Fruit fly (Drosophila melanogaster) whole organism, embryonic: ENCODE results near the gene Pc.

Experiments
- Abd-B ChIP-seq: fragments of 200-800 bp; sonication (Bioruptor generic); optimal IDR thresholded peaks from 2 replicates; lab custom pipeline; 2018; ENCODE audit warnings: missing biosample characterization, mild to moderate bottlenecking, missing genetic modification characterization, moderate library complexity
- Atf3 ChIP-seq: fragments of 200-800 bp; sonication (Bioruptor generic); optimal IDR thresholded peaks from 3 replicates; lab custom pipeline; 2016; ENCODE audit warnings: missing biosample characterization, missing genetic modification characterization
- BtbVII ChIP-seq: fragments of 200-800 bp; sonication (Bioruptor generic); optimal IDR thresholded peaks from 3 replicates; lab custom pipeline; 2017; ENCODE audit warnings: missing biosample characterization, mild to moderate bottlenecking, missing genetic modification characterization
- CG10147 ChIP-seq: fragments of 200-800 bp; sonication (Bioruptor generic); optimal IDR thresholded peaks from 2 replicates; lab custom pipeline; 2019; ENCODE audit warnings: missing biosample characterization, mild to moderate bottlenecking, missing genetic modification characterization, moderate library complexity
- CG10267 ChIP-seq: fragments of 200-800 bp; sonication (Bioruptor generic); optimal IDR thresholded peaks from 2 replicates; lab custom pipeline; 2018; ENCODE audit warnings: missing biosample characterization, mild to moderate bottlenecking, missing genetic modification characterization, moderate library complexity
- CG11723 ChIP-seq: fragments of 200-800 bp; sonication (Bioruptor generic); optimal IDR thresholded peaks from 2 replicates; lab custom pipeline; 2017; ENCODE audit warnings: missing biosample characterization, mild to moderate bottlenecking, missing genetic modification characterization
- CG12659 ChIP-seq: fragments of 200-800 bp; sonication (Bioruptor generic); optimal IDR thresholded peaks from 3 replicates; lab custom pipeline; 2017; ENCODE audit warnings: mild to moderate bottlenecking, missing biosample characterization, missing genetic modification reagents, missing genetic modification characterization
- CG13287 ChIP-seq: fragments of 200-800 bp; sonication (Bioruptor generic); IDR thresholded peaks from 2 replicates; pipeline ENCODE4 v1.3.6; 2022; ENCODE audit warnings: missing biosample characterization, missing genetic modification characterization; ENCODE audit not compliant: partially characterized antibody
- CG13775 ChIP-seq: fragments of 200-800 bp; sonication (Bioruptor generic); optimal IDR thresholded peaks from 3 replicates; lab custom pipeline; 2017; ENCODE audit warnings: missing biosample characterization, mild to moderate bottlenecking, missing genetic modification characterization
- CG13894 ChIP-seq: fragments of 200-800 bp; sonication (Bioruptor generic); optimal IDR thresholded peaks from 3 replicates; lab custom pipeline; 2018; ENCODE audit warnings: missing biosample characterization, mild to moderate bottlenecking, missing genetic modification characterization, moderate library complexity
- CG14014 ChIP-seq: fragments of 200-800 bp; sonication (Bioruptor generic); IDR thresholded peaks from 2 replicates; pipeline ENCODE4 v1.3.6; 2022; ENCODE audit warnings: missing biosample characterization, missing genetic modification characterization
- CG17385 ChIP-seq: fragments of 200-800 bp; sonication (Bioruptor generic); optimal IDR thresholded peaks from 3 replicates; lab custom pipeline; 2018; ENCODE audit warnings: missing biosample characterization, mild to moderate bottlenecking, missing genetic modification characterization
- CG18619 ChIP-seq: fragments of 200-800 bp; sonication (Bioruptor generic); optimal IDR thresholded peaks from 3 replicates; lab custom pipeline; 2017; ENCODE audit warnings: missing biosample characterization, mild to moderate bottlenecking, missing genetic modification characterization
- CG2678 ChIP-seq: fragments of 200-800 bp; sonication (Bioruptor generic); optimal IDR thresholded peaks from 3 replicates; lab custom pipeline; 2019; ENCODE audit warnings: missing biosample characterization, mild to moderate bottlenecking, missing genetic modification characterization, moderate library complexity
- CG3407 ChIP-seq: fragments of 200-800 bp; sonication (Bioruptor generic); optimal IDR thresholded peaks from 2 replicates; lab custom pipeline; 2018; ENCODE audit warnings: missing biosample characterization, mild to moderate bottlenecking, missing genetic modification characterization
- CG6813 ChIP-seq: fragments of 200-800 bp; sonication (Bioruptor generic); optimal IDR thresholded peaks from 2 replicates; lab custom pipeline; 2017; ENCODE audit warnings: missing biosample characterization, missing genetic modification characterization, mild to moderate bottlenecking, moderate library complexity, missing genetic modification reagents
- Deaf1 ChIP-seq: fragments of 200-800 bp; optimal IDR thresholded peaks from 3 replicates; lab custom pipeline; 2019; ENCODE audit warnings: missing biosample characterization, mild to moderate bottlenecking, missing genetic modification characterization, moderate library complexity
- Doc3 ChIP-seq: fragments of 200-800 bp; sonication (Bioruptor generic); IDR thresholded peaks from 3 replicates; pipeline ENCODE4 v1.3.6; 2022; ENCODE audit warnings: missing biosample characterization, missing genetic modification characterization; ENCODE audit not compliant: partially characterized antibody
- HHEX ChIP-seq: fragments of 200-800 bp; sonication (Bioruptor generic); optimal IDR thresholded peaks from 3 replicates; lab custom pipeline; 2017; ENCODE audit warnings: missing biosample characterization, mild to moderate bottlenecking, missing genetic modification characterization, missing genetic modification reagents
- Hr51 ChIP-seq, 2 experiments: fragments of 200-800 bp; sonication (Bioruptor generic); optimal IDR thresholded peaks; 2 replicates in 1 of 2; 3 replicates in 1 of 2; lab custom pipeline; 2016 to 2018; ENCODE audit warnings: missing biosample characterization in 2 of 2, missing genetic modification characterization in 2 of 2, mild to moderate bottlenecking in 1 of 2, moderate library complexity in 1 of 2
- Hr78 ChIP-seq, 2 experiments: fragments of 200-800 bp in 1 of 2; fragments of >200 bp in 1 of 2; sonication (Bioruptor generic) in 1 of 2; optimal IDR thresholded peaks; 2 replicates each; lab custom pipeline; 2017 to 2019; ENCODE audit warnings: missing biosample characterization in 2 of 2, missing genetic modification characterization in 2 of 2, mild to moderate bottlenecking in 1 of 2, moderate library complexity in 1 of 2
- Lim3 ChIP-seq: fragments of 200-800 bp; sonication (Bioruptor generic); IDR thresholded peaks from 2 replicates; pipeline ENCODE4 v1.3.6; 2022; ENCODE audit warnings: missing biosample characterization, missing genetic modification characterization
- Max ChIP-seq: fragments of 200-800 bp; sonication (Bioruptor generic); optimal IDR thresholded peaks from 2 replicates; lab custom pipeline; 2016; ENCODE audit warnings: missing biosample characterization, mild to moderate bottlenecking, missing genetic modification characterization
- Med ChIP-seq: fragments of 200-800 bp; sonication (Bioruptor generic); peaks from one replicate; lab custom pipeline; 2016; ENCODE audit warnings: missing biosample characterization, missing genetic modification characterization, mild to moderate bottlenecking, inconsistent platforms, moderate library complexity
- NfI ChIP-seq: fragments of 200-800 bp; sonication (Bioruptor generic); optimal IDR thresholded peaks from 3 replicates; lab custom pipeline; 2018; ENCODE audit warnings: missing biosample characterization, mild to moderate bottlenecking, missing genetic modification characterization, moderate library complexity
- Oli ChIP-seq: fragments of 200-800 bp; sonication (Bioruptor generic); optimal IDR thresholded peaks from 2 replicates; lab custom pipeline; 2018; ENCODE audit warnings: missing biosample characterization, mild to moderate bottlenecking, missing genetic modification characterization, moderate library complexity
- Vsx1 ChIP-seq: fragments of 200-800 bp; sonication (Bioruptor generic); optimal IDR thresholded peaks from 2 replicates; lab custom pipeline; 2017; ENCODE audit warnings: missing biosample characterization, mild to moderate bottlenecking, missing genetic modification characterization, missing genetic modification reagents
- ab ChIP-seq: fragments of 200-800 bp; sonication (Bioruptor generic); optimal IDR thresholded peaks from 2 replicates; lab custom pipeline; 2016; ENCODE audit warnings: missing biosample characterization, missing genetic modification characterization
- bigmax ChIP-seq: fragments of 200-800 bp; sonication (Bioruptor generic); optimal IDR thresholded peaks from 2 replicates; lab custom pipeline; 2018; ENCODE audit warnings: missing biosample characterization, mild to moderate bottlenecking, missing genetic modification characterization
- cato ChIP-seq: fragments of 200-800 bp; sonication (Bioruptor generic); optimal IDR thresholded peaks from 2 replicates; lab custom pipeline; 2016; ENCODE audit warnings: missing biosample characterization, missing genetic modification characterization, borderline replicate concordance
- crol ChIP-seq: fragments of 200-800 bp; sonication (Bioruptor generic); IDR thresholded peaks from 2 replicates; pipeline ENCODE4 v1.3.6; 2022; ENCODE audit warnings: missing biosample characterization, missing genetic modification characterization
- cwo ChIP-seq: fragments of 200-800 bp; sonication (Bioruptor generic); optimal IDR thresholded peaks from 3 replicates; lab custom pipeline; 2017; ENCODE audit warnings: missing biosample characterization, missing genetic modification characterization, mild to moderate bottlenecking, moderate library complexity, missing genetic modification reagents
- dysf ChIP-seq: fragments of 200-800 bp; sonication (Bioruptor generic); IDR thresholded peaks from 3 replicates; pipeline ENCODE4 v1.3.6; 2022; ENCODE audit warnings: missing biosample characterization, missing genetic modification characterization
- ewg ChIP-seq: fragments of 200-800 bp; sonication (Bioruptor generic); optimal IDR thresholded peaks from 3 replicates; lab custom pipeline; 2017; ENCODE audit warnings: mild to moderate bottlenecking, missing biosample characterization, missing genetic modification reagents, missing genetic modification characterization
- eyg ChIP-seq: fragments of 200-800 bp; sonication (Bioruptor generic); optimal IDR thresholded peaks from 3 replicates; lab custom pipeline; 2016; ENCODE audit warnings: missing biosample characterization, missing genetic modification characterization
- hbn ChIP-seq: fragments of 200-800 bp; sonication (Bioruptor generic); IDR thresholded peaks from 2 replicates; pipeline ENCODE4 v1.3.6; 2022; ENCODE audit warnings: missing biosample characterization, missing genetic modification characterization; ENCODE audit not compliant: partially characterized antibody
- lilli ChIP-seq: fragments of 200-800 bp; sonication (Bioruptor generic); optimal IDR thresholded peaks from 3 replicates; lab custom pipeline; 2016; ENCODE audit warnings: missing biosample characterization, missing genetic modification characterization
- mld ChIP-seq: fragments of 200-800 bp; sonication (Bioruptor generic); IDR thresholded peaks from 3 replicates; pipeline ENCODE4 v1.3.6; 2022; ENCODE audit warnings: missing biosample characterization, missing genetic modification characterization; ENCODE audit not compliant: partially characterized antibody
- nau ChIP-seq: fragments of 200-800 bp; sonication (Bioruptor generic); optimal IDR thresholded peaks from 3 replicates; lab custom pipeline; 2017; ENCODE audit warnings: missing biosample characterization, mild to moderate bottlenecking, missing genetic modification characterization, missing genetic modification reagents
- otp ChIP-seq: fragments of 200-800 bp; sonication (Bioruptor generic); IDR thresholded peaks from 3 replicates; pipeline ENCODE4, ENCODE4 v1.3.6; 2022; ENCODE audit warnings: missing biosample characterization, missing genetic modification characterization
- pfk ChIP-seq: fragments of 200-800 bp; sonication (Bioruptor generic); optimal IDR thresholded peaks from 2 replicates; lab custom pipeline; 2018; ENCODE audit warnings: missing biosample characterization, mild to moderate bottlenecking, missing genetic modification characterization, moderate library complexity
- row ChIP-seq: fragments of 200-800 bp; sonication (Bioruptor generic); IDR thresholded peaks from 3 replicates; pipeline ENCODE4 v1.3.6; 2022; ENCODE audit warnings: missing biosample characterization, missing genetic modification characterization
- sens ChIP-seq: fragments of 200-800 bp; sonication (Bioruptor generic); peaks from one replicate; lab custom pipeline; 2016; ENCODE audit warnings: missing biosample characterization, missing genetic modification characterization
- tap ChIP-seq: fragments of 200-800 bp; optimal IDR thresholded peaks from 3 replicates; lab custom pipeline; 2019; ENCODE audit warnings: missing biosample characterization, mild to moderate bottlenecking, missing genetic modification characterization, moderate library complexity
- toy ChIP-seq: fragments of 200-800 bp; sonication (Bioruptor generic); IDR thresholded peaks from 2 replicates; pipeline ENCODE4 v1.3.6; 2022; ENCODE audit warnings: missing biosample characterization, missing genetic modification characterization
- unc-4 ChIP-seq: fragments of 200-800 bp; sonication (Bioruptor generic); IDR thresholded peaks from 2 replicates; pipeline ENCODE4 v1.3.6; 2022; ENCODE audit warnings: missing biosample characterization, missing genetic modification characterization; ENCODE audit not compliant: partially characterized antibody
- zen2 ChIP-seq: fragments of 200-800 bp; sonication (Bioruptor generic); IDR thresholded peaks from 3 replicates; pipeline ENCODE4 v1.3.6; 2022; ENCODE audit warnings: missing biosample characterization, missing genetic modification characterization; ENCODE audit not compliant: partially characterized antibody

Gene Pc

DNA sequence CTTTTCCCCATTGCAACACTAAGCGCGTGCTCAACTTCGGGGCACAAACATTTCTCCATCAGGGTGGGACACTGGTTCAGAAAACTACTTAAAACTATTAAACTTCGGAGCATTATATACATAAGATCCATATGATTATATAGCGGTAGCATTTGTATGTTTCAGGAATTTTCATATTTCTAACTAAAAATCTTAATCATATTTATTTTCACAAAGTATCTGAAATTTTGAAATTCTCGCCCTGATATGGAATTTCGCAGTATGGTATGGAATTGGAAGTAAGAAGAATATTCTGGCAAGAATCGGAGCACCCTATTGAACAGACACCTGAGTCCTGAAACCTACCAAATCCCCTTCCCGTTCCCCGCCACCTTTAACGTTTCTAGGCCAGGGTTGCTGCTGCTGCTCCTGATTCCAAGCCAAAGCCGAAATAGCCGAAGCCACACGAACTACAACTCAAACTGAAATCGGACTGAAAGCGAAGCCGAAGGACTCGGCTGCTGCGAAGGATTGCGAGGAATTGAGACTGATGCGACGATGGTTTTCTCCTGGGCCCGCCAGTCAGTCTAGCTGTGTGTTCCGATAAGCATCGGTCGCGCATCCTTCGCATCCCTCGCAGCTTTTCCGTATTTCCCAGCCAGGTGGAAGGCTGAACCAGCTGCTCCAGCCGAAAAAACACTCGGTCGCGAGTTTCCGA lies 4.1 kb upstream of the Pc start (continued):
- no peak for TF ChIP-seq ab (GFP tag; lab: Kevin White, UChicago)
- peak; percentile 37 for TF ChIP-seq Oli
- TF ChIP-seq bigmax (GFP tag; lab: Kevin White, UChicago), result no peak
- TF ChIP-seq Abd-B (GFP tag; lab: Kevin White, UChicago), result no peak
- no peak for TF ChIP-seq CG13287 (GFP tag; lab: Robert Waterston, UW)
- TF ChIP-seq CG3407 (GFP tag; lab: Kevin White, UChicago), result no peak
- TF ChIP-seq Deaf1 (tag; lab: Kevin White, UChicago), result peak; percentile 95
- peak; percentile 30 for TF ChIP-seq CG17385
- TF ChIP-seq eyg (GFP tag; lab: Kevin White, UChicago), result no peak
- TF ChIP-seq mld (GFP tag; lab: Robert Waterston, UW), result no peak
- peak; percentile 0 for TF ChIP-seq tap
- no peak for TF ChIP-seq Max
- TF ChIP-seq CG18619 (GFP tag; lab: Kevin White, UChicago), result peak; percentile 7
- TF ChIP-seq cato (GFP tag; lab: Kevin White, UChicago), result no peak
- peak; percentile 24 for TF ChIP-seq cwo (GFP tag; lab: Kevin White, UChicago)
- TF ChIP-seq CG12659 (GFP tag; lab: Kevin White, UChicago), result peak; percentile 28
- TF ChIP-seq NfI (GFP tag; lab: Kevin White, UChicago), result peak; percentile 57
- peak; percentile 59 for TF ChIP-seq CG13894
- peak; percentile 36 for TF ChIP-seq HHEX (GFP tag; lab: Kevin White, UChicago)
- TF ChIP-seq Atf3, result no peak
- TF ChIP-seq unc-4 (GFP tag; lab: Robert Waterston, UW), result 0 out of 2 replicates have a peak, but pooled peaks have one; percentile 13
- TF ChIP-seq CG6813 (GFP tag; lab: Kevin White, UChicago), result peak; percentile 43
- TF ChIP-seq sens, result peak; percentile 70
- TF ChIP-seq toy (GFP tag; lab: Robert Waterston, UW), result no peak
- peak; percentile 2 for TF ChIP-seq Med
- TF ChIP-seq crol, result 0 out of 2 replicates have a peak, but pooled peaks have one; percentile 8
- peak; percentile 27 for TF ChIP-seq CG10147 (GFP tag; lab: Kevin White, UChicago)
- TF ChIP-seq Lim3 (GFP tag; lab: Robert Waterston, UW), result no peak
- TF ChIP-seq BtbVII (GFP tag; lab: Kevin White, UChicago), result peak; percentile 33
- no peak for TF ChIP-seq CG11723
- TF ChIP-seq dysf, result no peak
- TF ChIP-seq CG10267, result peak; percentile 26
- peak; percentile 48; the same call in 2 of the 3 replicates for TF ChIP-seq row (GFP tag; lab: Robert Waterston, UW)
- no peak for TF ChIP-seq nau
- TF ChIP-seq pfk, result no peak
- TF ChIP-seq Vsx1 (GFP tag; lab: Kevin White, UChicago), result no peak
- TF ChIP-seq zen2 (GFP tag; lab: Robert Waterston, UW), result no peak
- no peak for TF ChIP-seq Doc3 (GFP tag; lab: Robert Waterston, UW)
- TF ChIP-seq Hr51 (GFP tag; optimal IDR thresholded peaks at IDR 0.05; lab: Kevin White, UChicago), result peak in 1 of 2 experiments; percentile 51
- peak; percentile 1 for TF ChIP-seq CG13775 (GFP tag; lab: Kevin White, UChicago)
- TF ChIP-seq hbn, result no peak
- TF ChIP-seq CG2678, result peak; percentile 79
- TF ChIP-seq lilli (GFP tag; lab: Kevin White, UChicago), result peak; percentile 37
- TF ChIP-seq Hr78 (GFP tag; optimal IDR thresholded peaks at IDR 0.05; lab: Kevin White, UChicago), result no peak
- TF ChIP-seq ewg (GFP tag; lab: Kevin White, UChicago), result no peak
- TF ChIP-seq otp, result no peak
- peak; percentile 39; the same call in 1 of the 2 replicates for TF ChIP-seq CG14014 (GFP tag; lab: Robert Waterston, UW)
